Fruit fly (Drosophila melanogaster) whole organism: ENCODE results near the gene CG13001.

Experiments used
- psq ChIP-seq: fragments of >200 bp; optimal IDR thresholded peaks from 2 replicates; lab custom pipeline; 2017
- usp ChIP-seq: fragments of >200 bp; optimal IDR thresholded peaks from 2 replicates; lab custom pipeline; 2017; ENCODE audit warnings: missing biosample characterization, missing genetic modification characterization, mixed read lengths

DNA sequence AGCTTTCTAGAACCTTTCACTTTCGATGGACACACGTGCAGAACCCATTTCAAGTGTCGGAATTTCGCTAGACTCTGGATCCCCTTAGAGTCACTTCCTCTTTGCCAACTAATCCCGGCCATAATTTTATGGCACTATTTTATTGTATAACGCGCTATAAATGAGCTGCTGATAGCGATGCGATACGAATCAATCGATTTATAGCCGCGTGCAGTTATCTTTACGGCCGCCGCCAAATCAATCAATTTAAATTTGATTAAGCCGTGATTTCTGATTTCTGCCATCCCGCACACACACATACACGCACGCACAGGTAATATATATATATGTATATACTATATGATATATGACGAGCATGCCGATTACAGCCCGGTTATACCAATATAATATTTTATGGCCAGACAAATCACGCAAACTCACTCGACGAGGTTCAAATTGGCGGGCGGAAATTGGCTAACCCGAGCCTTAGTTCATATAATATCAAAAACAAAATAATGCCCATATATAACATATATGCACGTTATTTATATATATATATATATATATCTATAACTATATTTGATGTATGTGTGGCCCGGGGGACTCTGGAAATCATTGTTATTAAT lies 21.9 kb downstream of the CG13001 start:
- TF ChIP-seq usp (GFP tag; lab: Kevin White, UChicago): no peak
- no peak for TF ChIP-seq psq (lab: Kevin White, UChicago)
